Fruit fly (Drosophila melanogaster) whole organism, adult: ENCODE measurements around the gene MCTS1.

ENCODE experiments used
- CG11617 ChIP-seq: fragments of 200-800 bp; sonication (Bioruptor generic); optimal IDR thresholded peaks from 2 replicates; lab custom pipeline; 2017; ENCODE audit warnings: mild to moderate bottlenecking, missing biosample characterization, missing genetic modification reagents, missing genetic modification characterization
- CG12768 ChIP-seq: fragments of 200-800 bp; sonication (Bioruptor generic); optimal IDR thresholded peaks from 2 replicates; lab custom pipeline; 2017; ENCODE audit warnings: missing biosample characterization, missing genetic modification characterization, mild to moderate bottlenecking, moderate library complexity, missing genetic modification reagents
- cic ChIP-seq: fragments of 200-800 bp; sonication (Bioruptor generic); optimal IDR thresholded peaks from 2 replicates; lab custom pipeline; 2017; ENCODE audit warnings: missing biosample characterization, mild to moderate bottlenecking, missing genetic modification characterization, moderate library complexity

- TF ChIP-seq CG11617 (no peak), CG12768 (GFP tag; lab: Kevin White, UChicago) (no peak), cic (GFP tag; lab: Kevin White, UChicago) (no peak)
These were observed 13.1 kb upstream of the MCTS1 start for dm6 chrX:6024638-6025037.
